Fruit fly (Drosophila melanogaster): Measurements from ENCODE around the gene CG33159.
A peak's percentile ranks its signal among the peaks of the same experiment; 100 is the strongest.

dm6 chr3L:3246378-3247129, 42.3 kb upstream of the CG33159 start:
- TF ChIP-seq kay (GFP tag; ENCODE audit: borderline replicate concordance) (no peak), Crg-1 (GFP tag; optimal IDR thresholded peaks at IDR 0.05) (no peak), cnc (optimal IDR thresholded peaks at IDR 0.05) (no peak), toe (GFP tag; optimal IDR thresholded peaks at IDR 0.05) (no peak), CG1620 (GFP tag; optimal IDR thresholded peaks at IDR 0.05) (no peak), CG14711 (tag; optimal IDR thresholded peaks at IDR 0.05) (no peak), CG7101 (tag; optimal IDR thresholded peaks at IDR 0.05) (no peak), CG12768 (GFP tag; optimal IDR thresholded peaks at IDR 0.05) (no peak), pad (GFP tag; optimal IDR thresholded peaks at IDR 0.05) (no peak), tj (GFP tag; optimal IDR thresholded peaks at IDR 0.05) (no peak), cic (GFP tag; optimal IDR thresholded peaks at IDR 0.05) (peak; percentile 16), Mnt (GFP tag; optimal IDR thresholded peaks at IDR 0.05) (no peak)

Measured in whole organism, adult.